Worm (Caenorhabditis elegans) whole organism, mixed stage, embryonic: ENCODE results near the gene Y45F3A.8.

ENCODE experiments used
- M03D4.4 ChIP-seq: sonication (generic microtip); optimal IDR thresholded peaks from 2 replicates; lab custom pipeline; 2017; ENCODE audit warnings: mild to moderate bottlenecking, missing genetic modification characterization, missing compliant biosample characterization
- bed-3 ChIP-seq: fragments of 200-800 bp; sonication (Bioruptor generic); optimal IDR thresholded peaks from 3 replicates; lab custom pipeline; 2018; ENCODE audit warnings: mild to moderate bottlenecking, missing genetic modification characterization, moderate library complexity, missing compliant biosample characterization
- blmp-1 ChIP-seq: fragments of 150-350 bp; optimal IDR thresholded peaks from 2 replicates; lab custom pipeline; 2014; ENCODE audit warnings: missing biosample characterization, missing genetic modification characterization
- ceh-39 ChIP-seq: fragments of 150-350 bp; optimal IDR thresholded peaks from 2 replicates; lab custom pipeline; 2014; ENCODE audit warnings: missing biosample characterization, missing genetic modification characterization
- ceh-43 ChIP-seq: fragments of 200-800 bp; sonication (Bioruptor generic); optimal IDR thresholded peaks from 2 replicates; lab custom pipeline; 2018; ENCODE audit warnings: mild to moderate bottlenecking, missing genetic modification characterization, moderate library complexity, missing compliant biosample characterization
- ceh-83 ChIP-seq: fragments of 200-800 bp; sonication (Bioruptor generic); optimal IDR thresholded peaks from 2 replicates; lab custom pipeline; 2018; ENCODE audit warnings: mild to moderate bottlenecking, missing genetic modification characterization, missing compliant biosample characterization
- ces-1 ChIP-seq: fragments of 150-350 bp; optimal IDR thresholded peaks from 2 replicates; lab custom pipeline; 2014; ENCODE audit warnings: missing biosample characterization, missing genetic modification reagents, missing genetic modification characterization
- cnd-1 ChIP-seq: fragments of 200-800 bp; sonication (Bioruptor generic); optimal IDR thresholded peaks from 2 replicates; lab custom pipeline; 2018; ENCODE audit warnings: mild to moderate bottlenecking, missing genetic modification characterization, missing compliant biosample characterization
- drap-1 ChIP-seq: fragments of 200-800 bp; sonication (Bioruptor generic); optimal IDR thresholded peaks from 3 replicates; lab custom pipeline; 2018; ENCODE audit warnings: mild to moderate bottlenecking, missing genetic modification characterization, missing compliant biosample characterization
- elt-3 ChIP-seq: fragments of 150-350 bp; optimal IDR thresholded peaks from 2 replicates; lab custom pipeline; 2014; ENCODE audit warnings: missing biosample characterization, missing genetic modification characterization
- flh-1 ChIP-seq: fragments of 200-800 bp; sonication (Bioruptor generic); optimal IDR thresholded peaks from 2 replicates; lab custom pipeline; 2018; ENCODE audit warnings: mild to moderate bottlenecking, missing genetic modification characterization, moderate library complexity, missing compliant biosample characterization
- ham-2 ChIP-seq: fragments of 200-800 bp; sonication (Bioruptor generic); optimal IDR thresholded peaks from 2 replicates; lab custom pipeline; 2018; ENCODE audit warnings: mild to moderate bottlenecking, missing genetic modification characterization, missing compliant biosample characterization
- hlh-1 ChIP-seq: fragments of 150-350 bp; optimal IDR thresholded peaks from 2 replicates; lab custom pipeline; 2014; ENCODE audit warnings: missing biosample characterization, missing genetic modification reagents, missing genetic modification characterization
- lin-13 ChIP-seq: fragments of 150-350 bp; optimal IDR thresholded peaks from 2 replicates; lab custom pipeline; 2014; ENCODE audit warnings: missing biosample characterization, missing genetic modification characterization
- lin-32 ChIP-seq: fragments of 200-800 bp; sonication (Bioruptor generic); optimal IDR thresholded peaks from 2 replicates; lab custom pipeline; 2018; ENCODE audit warnings: mild to moderate bottlenecking, missing genetic modification characterization, missing compliant biosample characterization
- lsy-2 ChIP-seq: fragments of 150-350 bp; optimal IDR thresholded peaks from 2 replicates; lab custom pipeline; 2014; ENCODE audit warnings: missing biosample characterization, missing genetic modification characterization
- mab-5 ChIP-seq: fragments of 150-350 bp; optimal IDR thresholded peaks from 2 replicates; lab custom pipeline; 2014; ENCODE audit warnings: missing biosample characterization, missing genetic modification characterization
- mep-1 ChIP-seq: fragments of 150-350 bp; optimal IDR thresholded peaks from 2 replicates; lab custom pipeline; 2017; ENCODE audit warnings: missing biosample characterization, missing genetic modification reagents, missing genetic modification characterization, inconsistent platforms
- mls-2 ChIP-seq: sonication (generic microtip); optimal IDR thresholded peaks from 2 replicates; lab custom pipeline; 2016; ENCODE audit warnings: mild to moderate bottlenecking, missing genetic modification characterization, moderate library complexity, missing compliant biosample characterization
- nhr-2 ChIP-seq: fragments of 150-350 bp; optimal IDR thresholded peaks from 2 replicates; lab custom pipeline; 2014; ENCODE audit warnings: missing biosample characterization, missing genetic modification characterization
- nhr-237 ChIP-seq: fragments of 150-350 bp; optimal IDR thresholded peaks from 2 replicates; lab custom pipeline; 2014; ENCODE audit warnings: missing biosample characterization, missing genetic modification characterization
- nhr-28 ChIP-seq: fragments of 150-350 bp; optimal IDR thresholded peaks from 2 replicates; lab custom pipeline; 2014; ENCODE audit warnings: missing biosample characterization, missing genetic modification characterization
- nhr-76 ChIP-seq: sonication (generic microtip); optimal IDR thresholded peaks from 2 replicates; lab custom pipeline; 2017; ENCODE audit warnings: missing biosample characterization, missing genetic modification characterization
- pha-4 ChIP-seq: fragments of 150-350 bp; optimal IDR thresholded peaks from 2 replicates; lab custom pipeline; 2018; ENCODE audit warnings: missing biosample characterization, missing genetic modification reagents, missing genetic modification characterization
- sem-2 ChIP-seq: fragments of 200-800 bp; sonication (Bioruptor generic); optimal IDR thresholded peaks from 2 replicates; lab custom pipeline; 2018; ENCODE audit warnings: mild to moderate bottlenecking, missing genetic modification characterization, missing compliant biosample characterization
- snpc-4 ChIP-seq: fragments of 150-350 bp; optimal IDR thresholded peaks from 2 replicates; lab custom pipeline; 2014; ENCODE audit warnings: missing biosample characterization, missing genetic modification characterization
- sptf-1 ChIP-seq: sonication (generic microtip); optimal IDR thresholded peaks from 2 replicates; lab custom pipeline; 2017; ENCODE audit warnings: mild to moderate bottlenecking, missing genetic modification characterization, moderate library complexity, missing compliant biosample characterization
- tbx-8 ChIP-seq: fragments of 200-800 bp; sonication (Bioruptor generic); optimal IDR thresholded peaks from 2 replicates; lab custom pipeline; 2018; ENCODE audit warnings: mild to moderate bottlenecking, missing genetic modification characterization, moderate library complexity, missing compliant biosample characterization
- unc-120 ChIP-seq: sonication (generic microtip); optimal IDR thresholded peaks from 2 replicates; lab custom pipeline; 2017; ENCODE audit warnings: missing genetic modification characterization, missing compliant biosample characterization; ENCODE audit not compliant: poor library complexity, severe bottlenecking
- unc-39 ChIP-seq: fragments of 150-350 bp; optimal IDR thresholded peaks from 2 replicates; lab custom pipeline; 2014; ENCODE audit warnings: missing biosample characterization, missing genetic modification characterization
- unc-62 ChIP-seq: fragments of 150-350 bp; optimal IDR thresholded peaks from 2 replicates; lab custom pipeline; 2014; ENCODE audit warnings: missing biosample characterization, missing genetic modification reagents, missing genetic modification characterization
- zip-8 ChIP-seq: fragments of 150-350 bp; optimal IDR thresholded peaks from 2 replicates; lab custom pipeline; 2014; ENCODE audit warnings: missing biosample characterization, missing genetic modification characterization

Gene Y45F3A.8

ce11 chrIII:10592729-10593128 is at the start of gene Y45F3A.8:
TSS of gene Y45F3A.8 (minus strand) at chrIII:10592829.
- TF ChIP-seq lin-13 (tag; lab: Kevin White, UChicago), result no peak

- no peak for TF ChIP-seq M03D4.4
- no peak for TF ChIP-seq lin-32 (GFP tag; lab: Kevin White, UChicago)
- TF ChIP-seq snpc-4, result no peak
- TF ChIP-seq ceh-83 (GFP tag; lab: Kevin White, UChicago), result no peak
- no peak for TF ChIP-seq sptf-1 (tag; lab: Kevin White, UChicago)
- TF ChIP-seq bed-3 (GFP tag; lab: Kevin White, UChicago), result no peak
- no peak for TF ChIP-seq nhr-2
- no peak for TF ChIP-seq elt-3 (tag; lab: Kevin White, UChicago)
- no peak for TF ChIP-seq mls-2 (tag; lab: Kevin White, UChicago)
- no peak for TF ChIP-seq ceh-43 (GFP tag; lab: Kevin White, UChicago)
- no peak for TF ChIP-seq unc-39
- no peak for TF ChIP-seq flh-1
- no peak for TF ChIP-seq mab-5 (tag; lab: Kevin White, UChicago)
These were observed 45.9 kb upstream of the Y45F3A.8 start, which contains the start of gene Y39A1A.27 for ce11 chrIII:10638339-10639021. TSS of gene Y39A1A.27 (plus strand) at chrIII:10638971.

ce11 chrIII:10637933-10638332 is 45.3 kb upstream of the Y45F3A.8 start:
- TF ChIP-seq nhr-2, result no peak
- no peak for TF ChIP-seq hlh-1 (tag; lab: Kevin White, UChicago)
- TF ChIP-seq unc-120 (tag; lab: Kevin White, UChicago), result no peak
- TF ChIP-seq ceh-39 (tag; lab: Kevin White, UChicago), result no peak
- no peak for TF ChIP-seq lsy-2
- no peak for TF ChIP-seq tbx-8
- no peak for TF ChIP-seq lin-32 (GFP tag; lab: Kevin White, UChicago)
- TF ChIP-seq sem-2 (GFP tag; lab: Kevin White, UChicago), result no peak
- TF ChIP-seq elt-3 (tag; lab: Kevin White, UChicago), result no peak
- TF ChIP-seq pha-4 (tag; lab: Kevin White, UChicago), result no peak
- TF ChIP-seq ceh-43 (GFP tag; lab: Kevin White, UChicago), result no peak
- no peak for TF ChIP-seq nhr-28 (tag; lab: Kevin White, UChicago)
- no peak for TF ChIP-seq drap-1 (GFP tag; lab: Kevin White, UChicago)
- TF ChIP-seq mep-1 (tag; lab: Kevin White, UChicago), result no peak
- no peak for TF ChIP-seq snpc-4
- no peak for TF ChIP-seq M03D4.4
- no peak for TF ChIP-seq flh-1
- no peak for TF ChIP-seq blmp-1 (tag; lab: Kevin White, UChicago)

ce11 chrIII:10636493-10637031 is 43.9 kb upstream of the Y45F3A.8 start:
- TF ChIP-seq cnd-1 (tag; lab: Kevin White, UChicago) (no peak), M03D4.4 (no peak), unc-120 (tag; lab: Kevin White, UChicago) (no peak), nhr-28 (tag; lab: Kevin White, UChicago) (no peak), bed-3 (GFP tag; lab: Kevin White, UChicago) (no peak), pha-4 (tag; lab: Kevin White, UChicago) (no peak), unc-62 (no peak), zip-8 (tag; lab: Kevin White, UChicago) (no peak), nhr-237 (tag; lab: Kevin White, UChicago) (no peak), ceh-43 (GFP tag; lab: Kevin White, UChicago) (no peak), ceh-39 (tag; lab: Kevin White, UChicago) (no peak), nhr-76 (tag; lab: Kevin White, UChicago) (no peak)
- TF ChIP-seq, all 35 proteins: peak for 0

- TF ChIP-seq snpc-4 (no peak), ces-1 (GFP tag; lab: Kevin White, UChicago) (no peak), sptf-1 (tag; lab: Kevin White, UChicago) (no peak), lin-32 (GFP tag; lab: Kevin White, UChicago) (no peak), M03D4.4 (no peak), nhr-28 (tag; lab: Kevin White, UChicago) (no peak), sem-2 (GFP tag; lab: Kevin White, UChicago) (no peak), ham-2 (GFP tag; lab: Kevin White, UChicago) (no peak), unc-62 (no peak), bed-3 (GFP tag; lab: Kevin White, UChicago) (no peak), nhr-2 (no peak)
These were observed 41.9 kb upstream of the Y45F3A.8 start for ce11 chrIII:10634576-10634975.
